Fruit fly (Drosophila melanogaster) whole organism, prepupa: ENCODE data around the gene RhoGEF64C.
A peak's percentile ranks its signal among the peaks of the same experiment; 100 is the strongest.

Experiments
- Blimp-1 ChIP-seq: fragments of 200-800 bp; sonication (Bioruptor generic); optimal IDR thresholded peaks from 3 replicates; lab custom pipeline; 2017; ENCODE audit warnings: missing biosample characterization, missing genetic modification characterization, mild to moderate bottlenecking, moderate library complexity, missing genetic modification reagents
- CG10631 ChIP-seq: fragments of 200-800 bp; sonication (Bioruptor generic); optimal IDR thresholded peaks from 2 replicates; lab custom pipeline; 2016; ENCODE audit warnings: missing biosample characterization, missing genetic modification characterization
- CG10669 ChIP-seq: fragments of 200-800 bp; sonication (Bioruptor generic); optimal IDR thresholded peaks from 3 replicates; lab custom pipeline; 2018; ENCODE audit warnings: missing biosample characterization, mild to moderate bottlenecking, missing genetic modification characterization, moderate library complexity
- CG11294 ChIP-seq: fragments of 200-800 bp; sonication (Bioruptor generic); IDR thresholded peaks from 2 replicates; pipeline ENCODE4 v1.3.6; 2022; ENCODE audit warnings: missing biosample characterization, missing genetic modification characterization
- CG11762 ChIP-seq: fragments of 200-800 bp; sonication (Bioruptor generic); optimal IDR thresholded peaks from 3 replicates; lab custom pipeline; 2016; ENCODE audit warnings: missing biosample characterization, missing genetic modification characterization; ENCODE audit not compliant: insufficient read depth
- CG11902 ChIP-seq: fragments of 200-800 bp; sonication (Bioruptor generic); optimal IDR thresholded peaks from 3 replicates; lab custom pipeline; 2016; ENCODE audit warnings: missing biosample characterization, missing genetic modification characterization
- CG15336 ChIP-seq: fragments of 200-800 bp; sonication (Bioruptor generic); IDR thresholded peaks from 2 replicates; pipeline ENCODE4 v1.3.6; 2022; ENCODE audit warnings: missing biosample characterization, missing genetic modification characterization
- CG1621 ChIP-seq: fragments of 200-800 bp; sonication (Bioruptor generic); optimal IDR thresholded peaks from 3 replicates; lab custom pipeline; 2018; ENCODE audit warnings: missing biosample characterization, mild to moderate bottlenecking, missing genetic modification characterization
- CG3032 ChIP-seq: fragments of 200-800 bp; optimal IDR thresholded peaks from 2 replicates; lab custom pipeline; 2019; ENCODE audit warnings: missing biosample characterization, mild to moderate bottlenecking, missing genetic modification characterization, moderate library complexity
- CG32006 ChIP-seq: fragments of 200-800 bp; sonication (Bioruptor generic); optimal IDR thresholded peaks from 3 replicates; lab custom pipeline; 2017; ENCODE audit warnings: missing biosample characterization, mild to moderate bottlenecking, missing genetic modification characterization
- CG4318 ChIP-seq: fragments of 200-800 bp; sonication (Bioruptor generic); optimal IDR thresholded peaks from 3 replicates; lab custom pipeline; 2017; ENCODE audit warnings: missing biosample characterization, mild to moderate bottlenecking, missing genetic modification characterization
- CG6163 ChIP-seq: fragments of 200-800 bp; sonication (Bioruptor generic); IDR thresholded peaks from 3 replicates; pipeline ENCODE4 v1.3.6; 2022; ENCODE audit warnings: missing biosample characterization, missing genetic modification characterization
- CG6276 ChIP-seq: fragments of 200-800 bp; sonication (Bioruptor generic); optimal IDR thresholded peaks from 2 replicates; lab custom pipeline; 2017; ENCODE audit warnings: missing biosample characterization, mild to moderate bottlenecking, missing genetic modification characterization
- CG6808 ChIP-seq: fragments of 200-800 bp; sonication (Bioruptor generic); optimal IDR thresholded peaks from 3 replicates; lab custom pipeline; 2017; ENCODE audit warnings: missing biosample characterization, missing genetic modification characterization, mild to moderate bottlenecking, moderate library complexity, missing genetic modification reagents
- CG6854 ChIP-seq: fragments of 200-800 bp; sonication (Bioruptor generic); optimal IDR thresholded peaks from 2 replicates; lab custom pipeline; 2017; ENCODE audit warnings: missing biosample characterization, mild to moderate bottlenecking, missing genetic modification characterization
- CG8119 ChIP-seq: fragments of 200-800 bp; sonication (Bioruptor generic); IDR thresholded peaks from 3 replicates; pipeline ENCODE4 v1.3.6; 2022; ENCODE audit warnings: missing biosample characterization, missing genetic modification characterization
- CG8319 ChIP-seq: fragments of 200-800 bp; sonication (Bioruptor generic); optimal IDR thresholded peaks from 3 replicates; lab custom pipeline; 2016; ENCODE audit warnings: missing biosample characterization, missing genetic modification characterization
- CG8632 ChIP-seq: fragments of 200-800 bp; sonication (Bioruptor generic); optimal IDR thresholded peaks from 3 replicates; lab custom pipeline; 2016; ENCODE audit warnings: missing biosample characterization, missing genetic modification characterization
- CG9139 ChIP-seq: fragments of 200-800 bp; sonication (Bioruptor generic); optimal IDR thresholded peaks from 3 replicates; lab custom pipeline; 2017; ENCODE audit warnings: missing biosample characterization, mild to moderate bottlenecking, missing genetic modification characterization
- Eip75B ChIP-seq: fragments of 200-800 bp; sonication (Bioruptor generic); optimal IDR thresholded peaks from 3 replicates; lab custom pipeline; 2016; ENCODE audit warnings: missing biosample characterization, missing genetic modification characterization
- Eip78C ChIP-seq: fragments of 200-800 bp; sonication (Bioruptor generic); peaks from one replicate; lab custom pipeline; 2016; ENCODE audit warnings: missing biosample characterization, missing genetic modification characterization
- Eip93F ChIP-seq: fragments of 200-800 bp; sonication (Bioruptor generic); optimal IDR thresholded peaks from 2 replicates; lab custom pipeline; 2016; ENCODE audit warnings: missing biosample characterization, mild to moderate bottlenecking, missing genetic modification characterization
- Ets21C ChIP-seq: fragments of 200-800 bp; sonication (Bioruptor generic); optimal IDR thresholded peaks from 3 replicates; lab custom pipeline; 2016; ENCODE audit warnings: missing biosample characterization, missing genetic modification characterization
- Ets96B ChIP-seq: fragments of 200-800 bp; optimal IDR thresholded peaks from 2 replicates; lab custom pipeline; 2019; ENCODE audit warnings: missing biosample characterization, mild to moderate bottlenecking, missing genetic modification characterization, moderate library complexity
- Gug ChIP-seq: fragments of 200-800 bp; sonication (Bioruptor generic); IDR thresholded peaks from 2 replicates; pipeline ENCODE4 v1.3.6; 2022; ENCODE audit warnings: missing biosample characterization, missing genetic modification characterization
- Hr38 ChIP-seq: sonication (Bioruptor generic); optimal IDR thresholded peaks from 2 replicates; lab custom pipeline; 2016; ENCODE audit warnings: missing biosample characterization, missing genetic modification characterization
- Hr39 ChIP-seq: fragments of 200-800 bp; sonication (Bioruptor generic); optimal IDR thresholded peaks from 2 replicates; lab custom pipeline; 2016; ENCODE audit warnings: missing biosample characterization, missing genetic modification characterization
- Hr4 ChIP-seq: fragments of 200-800 bp; sonication (Bioruptor generic); optimal IDR thresholded peaks from 3 replicates; lab custom pipeline; 2016; ENCODE audit warnings: missing biosample characterization, missing genetic modification characterization
- Met ChIP-seq: fragments of 200-800 bp; sonication (Bioruptor generic); optimal IDR thresholded peaks from 3 replicates; lab custom pipeline; 2016; ENCODE audit warnings: missing biosample characterization, missing genetic modification characterization
- Smox ChIP-seq: fragments of 200-800 bp; sonication (Bioruptor generic); optimal IDR thresholded peaks from 3 replicates; lab custom pipeline; 2016; ENCODE audit warnings: missing biosample characterization, missing genetic modification characterization
- Sox102F ChIP-seq: fragments of 200-800 bp; sonication (Bioruptor generic); optimal IDR thresholded peaks from 2 replicates; lab custom pipeline; 2016; ENCODE audit warnings: missing biosample characterization, mild to moderate bottlenecking, missing genetic modification characterization
- Sox14 ChIP-seq: fragments of 200-800 bp; sonication (Bioruptor generic); optimal IDR thresholded peaks from 3 replicates; lab custom pipeline; 2016; ENCODE audit warnings: missing biosample characterization, missing genetic modification characterization
- Sox15 ChIP-seq: fragments of 200-800 bp; sonication (Bioruptor generic); optimal IDR thresholded peaks from 3 replicates; lab custom pipeline; 2016; ENCODE audit warnings: missing biosample characterization, missing genetic modification characterization
- achi ChIP-seq: fragments of 200-800 bp; sonication (Bioruptor generic); optimal IDR thresholded peaks from 3 replicates; lab custom pipeline; 2016; ENCODE audit warnings: missing biosample characterization, missing genetic modification characterization
- acj6 ChIP-seq: fragments of 200-800 bp; sonication (Bioruptor generic); optimal IDR thresholded peaks from 3 replicates; lab custom pipeline; 2016; ENCODE audit warnings: missing biosample characterization, missing genetic modification characterization
- dac ChIP-seq: fragments of 200-800 bp; sonication (Bioruptor generic); optimal IDR thresholded peaks from 2 replicates; lab custom pipeline; 2017; ENCODE audit warnings: missing biosample characterization, mild to moderate bottlenecking, missing genetic modification characterization
- dsx ChIP-seq: fragments of 200-800 bp; optimal IDR thresholded peaks from 3 replicates; lab custom pipeline; 2019; ENCODE audit warnings: missing biosample characterization, mild to moderate bottlenecking, missing genetic modification characterization, moderate library complexity; ENCODE audit not compliant: poor library complexity, severe bottlenecking
- eg ChIP-seq: fragments of 200-800 bp; sonication (Bioruptor generic); IDR thresholded peaks from 3 replicates; pipeline ENCODE4 v1.3.6; 2022; ENCODE audit warnings: missing biosample characterization, missing genetic modification characterization
- esn ChIP-seq: fragments of 200-800 bp; sonication (Bioruptor generic); optimal IDR thresholded peaks from 2 replicates; lab custom pipeline; 2016; ENCODE audit warnings: missing biosample characterization, mild to moderate bottlenecking, missing genetic modification characterization, moderate library complexity
- fd59A ChIP-seq: fragments of 200-800 bp; sonication (Bioruptor generic); optimal IDR thresholded peaks from 2 replicates; lab custom pipeline; 2017; ENCODE audit warnings: missing biosample characterization, mild to moderate bottlenecking, missing genetic modification characterization, missing genetic modification reagents
- fd85E ChIP-seq: fragments of 200-800 bp; sonication (Bioruptor generic); optimal IDR thresholded peaks from 3 replicates; lab custom pipeline; 2016; ENCODE audit warnings: missing biosample characterization, missing genetic modification characterization
- fkh ChIP-seq: fragments of 200-800 bp; sonication (Bioruptor generic); optimal IDR thresholded peaks from 3 replicates; lab custom pipeline; 2017; ENCODE audit warnings: missing biosample characterization, mild to moderate bottlenecking, missing genetic modification characterization, moderate library complexity
- net ChIP-seq: fragments of 200-800 bp; sonication (Bioruptor generic); optimal IDR thresholded peaks from 3 replicates; lab custom pipeline; 2016; ENCODE audit warnings: missing biosample characterization, missing genetic modification characterization
- pdm3 ChIP-seq: fragments of 200-800 bp; sonication (Bioruptor generic); optimal IDR thresholded peaks from 3 replicates; lab custom pipeline; 2016; ENCODE audit warnings: missing biosample characterization, missing genetic modification characterization
- salr ChIP-seq, 2 experiments: fragments of 200-800 bp; sonication (Bioruptor generic); optimal IDR thresholded peaks; 3 replicates each; lab custom pipeline; 2016 to 2018; ENCODE audit warnings: missing biosample characterization in 2 of 2, missing genetic modification characterization in 2 of 2, mild to moderate bottlenecking in 1 of 2
- ss ChIP-seq, 2 experiments: fragments of 200-800 bp; sonication (Bioruptor generic); optimal IDR thresholded peaks; 2 replicates in 1 of 2; 3 replicates in 1 of 2; lab custom pipeline; 2017 to 2018; ENCODE audit warnings: mild to moderate bottlenecking in 2 of 2, missing biosample characterization in 2 of 2, missing genetic modification characterization in 2 of 2, moderate library complexity in 1 of 2
- svp ChIP-seq: fragments of 200-800 bp; sonication (Bioruptor generic); peaks from one replicate; lab custom pipeline; 2016; ENCODE audit warnings: missing biosample characterization, missing genetic modification characterization
- topi ChIP-seq: fragments of 200-800 bp; sonication (Bioruptor generic); optimal IDR thresholded peaks from 3 replicates; lab custom pipeline; 2016; ENCODE audit warnings: missing biosample characterization, missing genetic modification characterization

Gene RhoGEF64C

dm6 chr3L:4745143-4745542 lies 52.6 kb downstream of the RhoGEF64C start (continued):
- no peak for TF ChIP-seq Eip75B
- no peak for TF ChIP-seq dac
- no peak for TF ChIP-seq topi (GFP tag; lab: Kevin White, UChicago)
- TF ChIP-seq Hr39 (GFP tag; lab: Kevin White, UChicago) = no peak
- TF ChIP-seq CG1621 = no peak
- no peak for TF ChIP-seq CG11902 (GFP tag; lab: Kevin White, UChicago)
- TF ChIP-seq CG10631 (GFP tag; lab: Kevin White, UChicago) = peak; percentile 44
- no peak for TF ChIP-seq Hr4 (GFP tag; lab: Kevin White, UChicago)
- TF ChIP-seq Eip78C (GFP tag; lab: Kevin White, UChicago) = peak; percentile 81
- TF ChIP-seq CG6808 = no peak
- TF ChIP-seq, all 60 proteins: peak for 18

DNA sequence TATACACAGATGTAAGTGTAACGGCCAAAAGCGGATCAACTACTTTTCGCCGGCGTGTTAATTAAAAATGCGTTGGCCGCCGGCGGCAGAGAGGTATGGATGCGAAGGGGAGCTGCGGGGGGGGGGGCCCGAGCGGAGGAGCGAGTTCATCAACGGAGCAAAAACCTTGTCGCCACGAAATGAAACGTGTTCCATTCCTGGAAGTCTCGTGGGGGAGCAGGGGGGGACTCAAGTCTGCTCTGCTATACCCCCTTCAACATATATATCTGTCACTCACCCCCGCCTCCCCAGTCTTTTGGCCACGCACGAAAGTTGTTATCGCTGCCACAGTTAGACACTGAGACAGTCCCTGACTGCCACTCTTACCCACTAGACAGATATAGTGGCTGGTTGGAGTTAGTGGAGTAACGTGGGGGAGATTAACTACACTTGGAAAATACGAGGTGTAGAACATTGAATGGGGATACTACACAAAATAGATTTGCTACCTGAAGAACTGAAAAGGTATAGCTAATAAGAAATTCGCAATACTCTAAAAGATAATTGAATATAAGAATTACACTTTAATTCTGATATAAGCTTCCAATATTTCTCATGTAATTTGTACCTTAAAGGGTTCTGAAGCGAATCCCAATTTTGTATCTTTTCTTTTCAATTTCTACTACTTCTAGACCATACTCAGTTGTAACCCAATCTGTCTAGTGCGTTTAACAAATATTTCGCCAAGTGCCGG lies 54.7 kb downstream of the RhoGEF64C start:
- TF ChIP-seq acj6 (peak; percentile 32), Hr38 (GFP tag; lab: Kevin White, UChicago) (no peak), Met (no peak), Eip93F (GFP tag; lab: Kevin White, UChicago) (no peak), Eip78C (GFP tag; lab: Kevin White, UChicago) (peak; percentile 86), CG4318 (GFP tag; lab: Kevin White, UChicago) (no peak), Ets21C (no peak), CG6276 (no peak), CG10631 (GFP tag; lab: Kevin White, UChicago) (peak; percentile 42), salr (GFP tag; optimal IDR thresholded peaks at IDR 0.05; lab: Kevin White, UChicago) (peak in 1 of 2 experiments; percentile 53), Hr4 (GFP tag; lab: Kevin White, UChicago) (peak; percentile 35), svp (GFP tag; lab: Kevin White, UChicago) (peak; percentile 42), CG1621 (no peak), fd59A (peak; percentile 44), Sox15 (GFP tag; lab: Kevin White, UChicago) (no peak), CG11762 (GFP tag; lab: Kevin White, UChicago) (peak; percentile 4), Ets96B (tag; lab: Kevin White, UChicago) (peak; percentile 66), fd85E (GFP tag; lab: Kevin White, UChicago) (no peak), Sox102F (GFP tag; lab: Kevin White, UChicago) (no peak), net (GFP tag; lab: Kevin White, UChicago) (no peak), dac (no peak), Gug (GFP tag; lab: Robert Waterston, UW) (no peak), fkh (GFP tag; lab: Kevin White, UChicago) (no peak), ss (GFP tag; optimal IDR thresholded peaks at IDR 0.05; lab: Kevin White, UChicago) (peak; percentile 31 to 45), CG32006 (peak; percentile 60), CG6163 (GFP tag; lab: Robert Waterston, UW) (no peak), CG9139 (GFP tag; lab: Kevin White, UChicago) (no peak), CG15336 (GFP tag; lab: Robert Waterston, UW) (0 out of 2 replicates have a peak, but pooled peaks have one; percentile 20), CG8119 (GFP tag; lab: Robert Waterston, UW) (0 out of 3 replicates have a peak, but pooled peaks have one; percentile 27), Smox (GFP tag; lab: Kevin White, UChicago) (no peak), Blimp-1 (GFP tag; lab: Kevin White, UChicago) (no peak), CG3032 (tag; lab: Kevin White, UChicago) (peak; percentile 44), Sox14 (GFP tag; lab: Kevin White, UChicago) (no peak), CG8632 (GFP tag; lab: Kevin White, UChicago) (no peak), eg (GFP tag; lab: Robert Waterston, UW) (no peak), achi (GFP tag; lab: Kevin White, UChicago) (no peak), dsx (GFP tag; lab: Kevin White, UChicago) (no peak), pdm3 (GFP tag; lab: Kevin White, UChicago) (no peak), topi (GFP tag; lab: Kevin White, UChicago) (no peak), CG6854 (GFP tag; lab: Kevin White, UChicago) (peak; percentile 39), esn (GFP tag; lab: Kevin White, UChicago) (no peak), CG11294 (GFP tag; lab: Robert Waterston, UW) (no peak), CG8319 (GFP tag; lab: Kevin White, UChicago) (no peak), CG10669 (peak; percentile 54)
